Worm (Caenorhabditis elegans) whole organism, L3 larva: ENCODE data around the gene fbxa-72.

Source experiments
- nhr-28 ChIP-seq: fragments of 150-350 bp; optimal IDR thresholded peaks from 2 replicates; lab custom pipeline; 2014; ENCODE audit warnings: missing biosample characterization, missing genetic modification characterization
- snpc-4 ChIP-seq: fragments of 150-350 bp; optimal IDR thresholded peaks from 2 replicates; lab custom pipeline; 2014; ENCODE audit warnings: missing biosample characterization, missing genetic modification characterization

- TF ChIP-seq nhr-28 (tag; lab: Kevin White, UChicago) (no peak), snpc-4 (tag; lab: Kevin White, UChicago) (no peak)
Observed at ce11 chrV:636281-636680, 40.3 kb downstream of the fbxa-72 start, which contains the start of gene pals-31.
